Worm (Caenorhabditis elegans) whole organism, L1 larva: ENCODE data around the gene lact-6.
A peak's percentile ranks its signal among the peaks of the same experiment; 100 is the strongest.

Source experiments
- blmp-1 ChIP-seq: fragments of 150-350 bp; optimal IDR thresholded peaks from 2 replicates; lab custom pipeline; 2014; ENCODE audit warnings: missing biosample characterization, missing genetic modification characterization
- ceh-63 ChIP-seq: fragments of 200-800 bp; sonication (Bioruptor generic); optimal IDR thresholded peaks from 2 replicates; lab custom pipeline; 2018; ENCODE audit warnings: mild to moderate bottlenecking, missing genetic modification characterization, missing compliant biosample characterization
- ceh-8 ChIP-seq: fragments of 200-800 bp; sonication (Bioruptor generic); optimal IDR thresholded peaks from 2 replicates; lab custom pipeline; 2018; ENCODE audit warnings: mild to moderate bottlenecking, missing genetic modification characterization, moderate library complexity, missing compliant biosample characterization
- ceh-90 ChIP-seq: sonication (generic microtip); optimal IDR thresholded peaks from 2 replicates; lab custom pipeline; 2016; ENCODE audit warnings: missing genetic modification characterization, missing compliant biosample characterization
- ces-1 ChIP-seq: fragments of 150-350 bp; optimal IDR thresholded peaks from 2 replicates; lab custom pipeline; 2014; ENCODE audit warnings: missing biosample characterization, missing genetic modification reagents, missing genetic modification characterization
- dpl-1 ChIP-seq, 3 experiments: fragments of 150-350 bp in 2 of 3; sonication (generic microtip) in 1 of 3; optimal IDR thresholded peaks; 2 replicates each; lab custom pipeline; 2014 to 2017; ENCODE audit warnings: missing biosample characterization in 3 of 3, missing genetic modification characterization in 3 of 3, missing genetic modification reagents in 3 of 3
- dsc-1 ChIP-seq: sonication (generic microtip); optimal IDR thresholded peaks from 2 replicates; lab custom pipeline; 2016; ENCODE audit warnings: mild to moderate bottlenecking, missing genetic modification characterization, missing compliant biosample characterization
- efl-1 ChIP-seq, 4 experiments: fragments of 150-350 bp; optimal IDR thresholded peaks in 3 of 4; peaks in 1 of 4; 1 replicate in 1 of 4; 2 replicates in 3 of 4; lab custom pipeline; 2014; ENCODE audit warnings: missing biosample characterization in 2 of 4, missing genetic modification characterization in 2 of 4, missing genetic modification reagents in 2 of 4
- egl-13 ChIP-seq: sonication (generic microtip); optimal IDR thresholded peaks from 2 replicates; lab custom pipeline; 2016; ENCODE audit warnings: missing genotype, missing genetic modification reagents, missing genetic modification characterization, missing compliant biosample characterization
- ets-5 ChIP-seq: fragments of 200-800 bp; sonication (Bioruptor generic); IDR thresholded peaks from 2 replicates; pipeline ENCODE4 v1.3.6; 2022; ENCODE audit warnings: missing genetic modification characterization, missing compliant biosample characterization
- fos-1 ChIP-seq: fragments of 150-350 bp; optimal IDR thresholded peaks from 2 replicates; lab custom pipeline; 2014; ENCODE audit warnings: missing biosample characterization, missing genetic modification characterization
- grh-1 ChIP-seq: fragments of 200-800 bp; sonication (Bioruptor generic); IDR thresholded peaks from 2 replicates; pipeline ENCODE4 v1.3.6; 2022; ENCODE audit warnings: missing genetic modification reagents, missing genetic modification characterization, missing compliant biosample characterization
- irx-1 ChIP-seq: sonication (generic microtip); optimal IDR thresholded peaks from 2 replicates; lab custom pipeline; 2016; ENCODE audit warnings: missing genetic modification characterization, missing compliant biosample characterization
- isw-1 ChIP-seq: fragments of 200-800 bp; sonication (Bioruptor generic); IDR thresholded peaks from 2 replicates; pipeline ENCODE4 v1.3.6; 2022; ENCODE audit warnings: missing genetic modification characterization, missing compliant biosample characterization
- lin-13 ChIP-seq: fragments of 150-350 bp; optimal IDR thresholded peaks from 2 replicates; lab custom pipeline; 2014; ENCODE audit warnings: missing biosample characterization, missing genetic modification reagents, missing genetic modification characterization
- lin-14 ChIP-seq: fragments of 200-800 bp; sonication (Bioruptor generic); optimal IDR thresholded peaks from 2 replicates; lab custom pipeline; 2018; ENCODE audit warnings: mild to moderate bottlenecking, missing genetic modification characterization, moderate library complexity, missing compliant biosample characterization
- lir-3 ChIP-seq: sonication (generic microtip); optimal IDR thresholded peaks from 2 replicates; lab custom pipeline; 2016; ENCODE audit warnings: mild to moderate bottlenecking, missing genetic modification characterization, moderate library complexity, missing compliant biosample characterization; ENCODE audit not compliant: poor library complexity
- mdl-1 ChIP-seq, 2 experiments: fragments of 150-350 bp; optimal IDR thresholded peaks; 2 replicates each; lab custom pipeline; 2014 to 2017; ENCODE audit warnings: missing biosample characterization in 2 of 2, missing genetic modification characterization in 2 of 2, inconsistent platforms in 1 of 2
- mef-2 ChIP-seq: fragments of 150-350 bp; optimal IDR thresholded peaks from 2 replicates; lab custom pipeline; 2014; ENCODE audit warnings: missing biosample characterization, missing genetic modification characterization
- nhr-11 ChIP-seq: fragments of 150-350 bp; optimal IDR thresholded peaks from 2 replicates; lab custom pipeline; 2014; ENCODE audit warnings: missing biosample characterization, missing genetic modification characterization
- nhr-12 ChIP-seq: sonication (generic microtip); optimal IDR thresholded peaks from 2 replicates; lab custom pipeline; 2017; ENCODE audit warnings: missing biosample characterization, missing genetic modification characterization
- nhr-20 ChIP-seq: sonication (generic microtip); optimal IDR thresholded peaks from 2 replicates; lab custom pipeline; 2016; ENCODE audit warnings: mild to moderate bottlenecking, missing genetic modification characterization, missing compliant biosample characterization
- nhr-28 ChIP-seq: fragments of 150-350 bp; optimal IDR thresholded peaks from 2 replicates; lab custom pipeline; 2014; ENCODE audit warnings: missing biosample characterization, missing genetic modification characterization
- nhr-71 ChIP-seq: sonication (generic microtip); optimal IDR thresholded peaks from 2 replicates; lab custom pipeline; 2016; ENCODE audit warnings: mild to moderate bottlenecking, missing genetic modification characterization, moderate library complexity, missing compliant biosample characterization
- nhr-76 ChIP-seq: sonication (generic microtip); optimal IDR thresholded peaks from 2 replicates; lab custom pipeline; 2017; ENCODE audit warnings: missing biosample characterization, missing genetic modification characterization
- nhr-85 ChIP-seq: sonication (generic microtip); peaks from one replicate; lab custom pipeline; 2016; ENCODE audit warnings: missing genetic modification characterization, inconsistent platforms, missing compliant biosample characterization
- nhr-90 ChIP-seq: sonication (generic microtip); optimal IDR thresholded peaks from 2 replicates; lab custom pipeline; 2016; ENCODE audit warnings: mild to moderate bottlenecking, missing genetic modification characterization, missing compliant biosample characterization; ENCODE audit not compliant: poor library complexity
- pag-3 ChIP-seq: sonication (generic microtip); optimal IDR thresholded peaks from 2 replicates; lab custom pipeline; 2017; ENCODE audit warnings: missing genetic modification characterization, mild to moderate bottlenecking, missing compliant biosample characterization, antibody characterized with exemption, borderline replicate concordance; ENCODE audit not compliant: insufficient read depth
- pax-3 ChIP-seq: fragments of 200-800 bp; sonication (Bioruptor generic); optimal IDR thresholded peaks from 2 replicates; lab custom pipeline; 2018; ENCODE audit warnings: mild to moderate bottlenecking, missing genetic modification characterization, moderate library complexity, missing compliant biosample characterization
- pqm-1 ChIP-seq: sonication (generic microtip); optimal IDR thresholded peaks from 3 replicates; lab custom pipeline; 2017; ENCODE audit warnings: missing biosample characterization, missing genetic modification characterization
- rnt-1 ChIP-seq: sonication (generic microtip); optimal IDR thresholded peaks from 2 replicates; lab custom pipeline; 2016; ENCODE audit warnings: mild to moderate bottlenecking, missing genetic modification characterization, moderate library complexity, missing compliant biosample characterization
- snu-23 ChIP-seq: sonication (generic microtip); optimal IDR thresholded peaks from 2 replicates; lab custom pipeline; 2016; ENCODE audit warnings: missing genetic modification characterization, missing compliant biosample characterization
- sox-4 ChIP-seq: sonication (generic microtip); optimal IDR thresholded peaks from 2 replicates; lab custom pipeline; 2016; ENCODE audit warnings: missing genetic modification characterization, missing compliant biosample characterization
- sup-37 ChIP-seq: fragments of 200-800 bp; sonication (Bioruptor generic); optimal IDR thresholded peaks from 2 replicates; lab custom pipeline; 2018; ENCODE audit warnings: mild to moderate bottlenecking, missing genetic modification characterization, missing compliant biosample characterization
- tbx-2 ChIP-seq: sonication (generic microtip); optimal IDR thresholded peaks from 2 replicates; lab custom pipeline; 2016; ENCODE audit warnings: missing genetic modification characterization, missing compliant biosample characterization
- unc-130 ChIP-seq: fragments of 150-350 bp; optimal IDR thresholded peaks from 2 replicates; lab custom pipeline; 2017; ENCODE audit warnings: missing biosample characterization, missing genetic modification characterization, inconsistent platforms
- unc-30 ChIP-seq: sonication (generic microtip); optimal IDR thresholded peaks from 2 replicates; lab custom pipeline; 2017; ENCODE audit warnings: missing biosample characterization, missing genetic modification characterization
- unc-86 ChIP-seq: sonication (generic microtip); optimal IDR thresholded peaks from 2 replicates; lab custom pipeline; 2016; ENCODE audit warnings: missing genetic modification characterization, missing compliant biosample characterization
- zip-4 ChIP-seq: fragments of 200-800 bp; sonication (Bioruptor generic); optimal IDR thresholded peaks from 2 replicates; lab custom pipeline; 2018; ENCODE audit warnings: mild to moderate bottlenecking, missing genetic modification characterization, moderate library complexity, missing compliant biosample characterization
- ztf-11 ChIP-seq, 2 experiments: sonication (generic microtip); optimal IDR thresholded peaks; 2 replicates each; lab custom pipeline; 2016 to 2017; ENCODE audit warnings: missing genetic modification characterization in 2 of 2, missing biosample characterization in 1 of 2, missing compliant biosample characterization in 1 of 2

lact-6 gene

ce11 chrIV:17431287-17431686, at the start of gene lact-6:
lact-6 (minus strand) TSS chrIV:17431387.
- no peak for TF ChIP-seq isw-1
- TF ChIP-seq nhr-11: no peak
- no peak for TF ChIP-seq efl-1 (optimal IDR thresholded peaks at IDR 0.05; lab: Kevin White, UChicago)
- TF ChIP-seq efl-1 (GFP tag; optimal IDR thresholded peaks at IDR 0.05 in 1 of 2; lab: Kevin White, UChicago): no peak
- TF ChIP-seq nhr-28: no peak
- TF ChIP-seq zip-4: no peak
- no peak for TF ChIP-seq egl-13
- TF ChIP-seq ces-1 (GFP tag; lab: Kevin White, UChicago): no peak
- no peak for TF ChIP-seq pag-3
- TF ChIP-seq lin-14: no peak
- no peak for TF ChIP-seq ceh-8 (GFP tag; lab: Kevin White, UChicago)
- TF ChIP-seq grh-1: no peak
- TF ChIP-seq ets-5 (GFP tag; lab: Robert Waterston, UW): no peak
- no peak for TF ChIP-seq ceh-63 (GFP tag; lab: Kevin White, UChicago)
- TF ChIP-seq ceh-90 (tag; lab: Kevin White, UChicago): no peak

- TF ChIP-seq unc-86 (tag; lab: Kevin White, UChicago): no peak
These were observed 44.6 kb upstream of the lact-6 start, which contains the start of gene grl-24 for ce11 chrIV:17475743-17476142. grl-24 (minus strand) TSS chrIV:17475843.

- TF ChIP-seq rnt-1 (no peak), nhr-20 (tag; lab: Kevin White, UChicago) (no peak), lin-13 (GFP tag; lab: Kevin White, UChicago) (no peak), ces-1 (GFP tag; lab: Kevin White, UChicago) (no peak), pax-3 (tag; lab: Kevin White, UChicago) (no peak), nhr-90 (tag; lab: Kevin White, UChicago) (no peak), fos-1 (no peak), nhr-11 (no peak), irx-1 (tag; lab: Kevin White, UChicago) (no peak), dpl-1 (GFP tag; optimal IDR thresholded peaks at IDR 0.05; lab: Kevin White, UChicago) (no peak), sup-37 (GFP tag; lab: Kevin White, UChicago) (no peak)
- TF ChIP-seq, all 84 proteins: peak for 0
These were observed 44.1 kb upstream of the lact-6 start, which contains the start of gene F11E6.9 for ce11 chrIV:17475242-17475641. F11E6.9 (minus strand) TSS chrIV:17475342.

ce11 chrIV:17474047-17474446, 42.9 kb upstream of the lact-6 start:
- TF ChIP-seq tbx-2 (tag; lab: Kevin White, UChicago) (no peak), blmp-1 (tag; lab: Kevin White, UChicago) (peak; percentile 58), nhr-12 (tag; lab: Kevin White, UChicago) (no peak), nhr-85 (peak; percentile 69)

ce11 chrIV:17473034-17473433, 41.8 kb upstream of the lact-6 start, which contains the start of gene gba-3:
gba-3 (plus strand) TSS chrIV:17473334.
- TF ChIP-seq pqm-1 (tag; lab: Kevin White, UChicago) (no peak), blmp-1 (tag; lab: Kevin White, UChicago) (peak; percentile 9), nhr-85 (peak; percentile 81), lin-14 (peak; percentile 38)

ce11 chrIV:17471870-17472459, 40.8 kb upstream of the lact-6 start, which contains the start of gene epic-1:
epic-1 (minus strand) TSS chrIV:17471920.
- TF ChIP-seq nhr-71 (tag; lab: Kevin White, UChicago) (peak; percentile 22), mef-2 (no peak), tbx-2 (tag; lab: Kevin White, UChicago) (peak; percentile 13), unc-86 (tag; lab: Kevin White, UChicago) (no peak), nhr-85 (peak; percentile 93), unc-30 (tag; lab: Kevin White, UChicago) (no peak), lir-3 (tag; lab: Kevin White, UChicago) (no peak), dsc-1 (tag; lab: Kevin White, UChicago) (no peak), ces-1 (GFP tag; lab: Kevin White, UChicago) (no peak), dpl-1 (GFP tag; optimal IDR thresholded peaks at IDR 0.05; lab: Kevin White, UChicago) (peak in 1 of 3 experiments; percentile 11), ztf-11 (tag; optimal IDR thresholded peaks at IDR 0.05; lab: Kevin White, UChicago) (no peak), rnt-1 (no peak), grh-1 (peak; percentile 80), blmp-1 (tag; lab: Kevin White, UChicago) (peak; percentile 95), lin-14 (peak; percentile 82), nhr-76 (tag; lab: Kevin White, UChicago) (no peak), efl-1 (optimal IDR thresholded peaks at IDR 0.05; lab: Kevin White, UChicago) (no peak), efl-1 (GFP tag; optimal IDR thresholded peaks at IDR 0.05 in 1 of 2; lab: Kevin White, UChicago) (peak in 1 of 2 experiments; percentile 38), sox-4 (tag; lab: Kevin White, UChicago) (no peak), snu-23 (peak; percentile 57), unc-130 (no peak), zip-4 (no peak), mdl-1 (tag; optimal IDR thresholded peaks at IDR 0.05; lab: Kevin White, UChicago) (peak in 1 of 2 experiments; percentile 25)
